Worm (Caenorhabditis elegans) whole organism, late embryonic: ENCODE measurements around the gene srxa-10.

Experiments
- C38D4.7 ChIP-seq: fragments of 200-800 bp; sonication (Bioruptor generic); optimal IDR thresholded peaks from 2 replicates; lab custom pipeline; 2018; ENCODE audit warnings: mild to moderate bottlenecking, missing genetic modification characterization, moderate library complexity, missing compliant biosample characterization
- F13H6.1 ChIP-seq: sonication (generic microtip); optimal IDR thresholded peaks from 2 replicates; lab custom pipeline; 2016; ENCODE audit warnings: missing genetic modification characterization, missing compliant biosample characterization
- Y22D7AL.16 ChIP-seq: sonication (generic microtip); optimal IDR thresholded peaks from 2 replicates; lab custom pipeline; 2016; ENCODE audit warnings: missing genetic modification characterization, missing compliant biosample characterization
- ceh-14 ChIP-seq: sonication (generic microtip); optimal IDR thresholded peaks from 2 replicates; lab custom pipeline; 2016; ENCODE audit warnings: missing genotype, missing genetic modification characterization, missing compliant biosample characterization
- ceh-18 ChIP-seq: sonication (generic microtip); optimal IDR thresholded peaks from 2 replicates; lab custom pipeline; 2016; ENCODE audit warnings: missing genetic modification characterization, missing compliant biosample characterization
- ceh-19 ChIP-seq: fragments of 200-800 bp; sonication (Bioruptor generic); optimal IDR thresholded peaks from 2 replicates; lab custom pipeline; 2018; ENCODE audit warnings: mild to moderate bottlenecking, missing genetic modification characterization, missing compliant biosample characterization
- ceh-31 ChIP-seq: sonication (generic microtip); optimal IDR thresholded peaks from 2 replicates; lab custom pipeline; 2016; ENCODE audit warnings: missing genetic modification characterization, missing compliant biosample characterization
- ceh-34 ChIP-seq: sonication (generic microtip); optimal IDR thresholded peaks from 2 replicates; lab custom pipeline; 2016; ENCODE audit warnings: mild to moderate bottlenecking, missing genetic modification characterization, missing compliant biosample characterization
- ceh-45 ChIP-seq: fragments of 200-800 bp; sonication (Bioruptor generic); IDR thresholded peaks from 2 replicates; pipeline ENCODE4 v1.3.6; 2022; ENCODE audit warnings: missing genetic modification reagents, missing genetic modification characterization, missing compliant biosample characterization
- ceh-9 ChIP-seq: sonication (generic microtip); optimal IDR thresholded peaks from 2 replicates; lab custom pipeline; 2016; ENCODE audit warnings: mild to moderate bottlenecking, missing genetic modification characterization, inconsistent platforms, missing compliant biosample characterization
- che-1 ChIP-seq: sonication (generic microtip); optimal IDR thresholded peaks from 2 replicates; lab custom pipeline; 2016; ENCODE audit warnings: mild to moderate bottlenecking, missing genetic modification characterization, missing compliant biosample characterization
- dve-1 ChIP-seq: sonication (generic microtip); optimal IDR thresholded peaks from 2 replicates; lab custom pipeline; 2017; ENCODE audit warnings: antibody characterized with exemption, mild to moderate bottlenecking, missing genetic modification characterization, missing compliant biosample characterization
- ets-4 ChIP-seq: sonication (generic microtip); optimal IDR thresholded peaks from 2 replicates; lab custom pipeline; 2016; ENCODE audit warnings: missing genetic modification characterization, missing compliant biosample characterization
- eyg-1 ChIP-seq: sonication (generic microtip); optimal IDR thresholded peaks from 2 replicates; lab custom pipeline; 2016; ENCODE audit warnings: missing genotype, missing genetic modification characterization, missing compliant biosample characterization
- fax-1 ChIP-seq: sonication (generic microtip); optimal IDR thresholded peaks from 2 replicates; lab custom pipeline; 2016; ENCODE audit warnings: missing genotype, missing genetic modification characterization, missing compliant biosample characterization
- fkh-10 ChIP-seq: fragments of 150-350 bp; optimal IDR thresholded peaks from 2 replicates; lab custom pipeline; 2014; ENCODE audit warnings: missing biosample characterization, missing genetic modification reagents, missing genetic modification characterization
- fkh-6 ChIP-seq: sonication (generic microtip); optimal IDR thresholded peaks from 2 replicates; lab custom pipeline; 2016; ENCODE audit warnings: missing genetic modification characterization, missing compliant biosample characterization
- gmeb-2 ChIP-seq: sonication (generic microtip); optimal IDR thresholded peaks from 2 replicates; lab custom pipeline; 2016; ENCODE audit warnings: missing genetic modification characterization, inconsistent platforms, missing compliant biosample characterization
- hlh-30 ChIP-seq: sonication (generic microtip); optimal IDR thresholded peaks from 2 replicates; lab custom pipeline; 2017; ENCODE audit warnings: antibody characterized with exemption, missing genetic modification characterization, missing compliant biosample characterization; ENCODE audit not compliant: insufficient read depth
- hlh-8 ChIP-seq: sonication (generic microtip); optimal IDR thresholded peaks from 2 replicates; lab custom pipeline; 2016; ENCODE audit warnings: missing genotype, missing genetic modification characterization, missing compliant biosample characterization
- mec-3 ChIP-seq: sonication (generic microtip); optimal IDR thresholded peaks from 2 replicates; lab custom pipeline; 2016; ENCODE audit warnings: borderline replicate concordance, missing genetic modification characterization, missing compliant biosample characterization
- nfya-1 ChIP-seq: sonication (generic microtip); optimal IDR thresholded peaks from 2 replicates; lab custom pipeline; 2017; ENCODE audit warnings: missing genetic modification characterization, mild to moderate bottlenecking, missing compliant biosample characterization, antibody characterized with exemption, moderate library complexity
- npax-4 ChIP-seq: sonication (generic microtip); optimal IDR thresholded peaks from 2 replicates; lab custom pipeline; 2016; ENCODE audit warnings: missing genetic modification characterization, missing compliant biosample characterization
- odd-2 ChIP-seq: sonication (generic microtip); optimal IDR thresholded peaks from 2 replicates; lab custom pipeline; 2017; ENCODE audit warnings: antibody characterized with exemption, mild to moderate bottlenecking, missing genetic modification characterization, missing compliant biosample characterization
- pax-1 ChIP-seq: fragments of 150-350 bp; optimal IDR thresholded peaks from 2 replicates; lab custom pipeline; 2014; ENCODE audit warnings: missing biosample characterization, missing genetic modification characterization
- pha-2 ChIP-seq: sonication (generic microtip); optimal IDR thresholded peaks from 2 replicates; lab custom pipeline; 2017; ENCODE audit warnings: mild to moderate bottlenecking, missing genetic modification characterization, missing compliant biosample characterization
- pha-4 ChIP-seq: fragments of 150-350 bp; optimal IDR thresholded peaks from 2 replicates; lab custom pipeline; 2018; ENCODE audit warnings: missing biosample characterization, missing genetic modification reagents, missing genetic modification characterization
- pqm-1 ChIP-seq: sonication (generic microtip); optimal IDR thresholded peaks from 2 replicates; lab custom pipeline; 2016; ENCODE audit warnings: missing genetic modification characterization, missing compliant biosample characterization
- ref-2 ChIP-seq: sonication (generic microtip); optimal IDR thresholded peaks from 2 replicates; lab custom pipeline; 2016; ENCODE audit warnings: missing genetic modification characterization, missing compliant biosample characterization
- rnt-1 ChIP-seq: sonication (generic microtip); optimal IDR thresholded peaks from 2 replicates; lab custom pipeline; 2016; ENCODE audit warnings: missing genetic modification characterization, missing compliant biosample characterization
- sox-2 ChIP-seq: fragments of 200-800 bp; sonication (Bioruptor generic); IDR thresholded peaks from 2 replicates; pipeline ENCODE4 v1.3.6; 2022; ENCODE audit warnings: missing genetic modification reagents, missing genetic modification characterization, missing compliant biosample characterization
- sox-4 ChIP-seq: sonication (generic microtip); optimal IDR thresholded peaks from 2 replicates; lab custom pipeline; 2017; ENCODE audit warnings: mild to moderate bottlenecking, missing genetic modification characterization, inconsistent platforms, missing compliant biosample characterization
- ttx-3 ChIP-seq: sonication (generic microtip); optimal IDR thresholded peaks from 2 replicates; lab custom pipeline; 2016; ENCODE audit warnings: missing genetic modification reagents, missing genetic modification characterization, missing compliant biosample characterization
- unc-42 ChIP-seq: sonication (generic microtip); optimal IDR thresholded peaks from 2 replicates; lab custom pipeline; 2016; ENCODE audit warnings: missing genotype, missing genetic modification characterization, missing compliant biosample characterization
- ztf-16 ChIP-seq: sonication (generic microtip); optimal IDR thresholded peaks from 2 replicates; lab custom pipeline; 2017; ENCODE audit warnings: missing genetic modification characterization, missing compliant biosample characterization

The srxa-10 gene

ce11 chrIII:9751074-9751473 is 45.3 kb downstream of the srxa-10 start, which contains the start of gene T05G5.5 (continued):
- TF ChIP-seq mec-3 (tag; lab: Kevin White, UChicago) = no peak
- TF ChIP-seq, all 69 proteins: peak for 0

- TF ChIP-seq hlh-30 (tag; lab: Kevin White, UChicago) (no peak), rnt-1 (tag; lab: Kevin White, UChicago) (no peak), ceh-18 (no peak), ceh-34 (tag; lab: Kevin White, UChicago) (no peak)
Observed at ce11 chrIII:9748694-9749093, 47.7 kb downstream of the srxa-10 start, which contains the start of gene T05G5.4. Gene T05G5.4 (plus strand): TSS chrIII:9748934.

- TF ChIP-seq ttx-3 (no peak), ceh-45 (GFP tag; lab: Robert Waterston, UW) (no peak), ref-2 (tag; lab: Kevin White, UChicago) (no peak), ceh-9 (no peak), pqm-1 (tag; lab: Kevin White, UChicago) (no peak), npax-4 (tag; lab: Kevin White, UChicago) (no peak), F13H6.1 (tag; lab: Kevin White, UChicago) (no peak), unc-42 (tag; lab: Kevin White, UChicago) (peak; percentile 1), ceh-31 (tag; lab: Kevin White, UChicago) (peak; percentile 8), nfya-1 (tag; lab: Kevin White, UChicago) (peak; percentile 12)
Observed at ce11 chrIII:9747133-9747532, 49.2 kb downstream of the srxa-10 start, which contains the start of the genes iff-1 and cdk-1. Gene iff-1 (minus strand): TSS chrIII:9747193. Gene cdk-1 (plus strand): TSS chrIII:9747472.

- TF ChIP-seq npax-4 (tag; lab: Kevin White, UChicago) = no peak
- no peak for TF ChIP-seq ttx-3
- TF ChIP-seq fkh-6 (tag; lab: Kevin White, UChicago) = no peak
- no peak for TF ChIP-seq ceh-31 (tag; lab: Kevin White, UChicago)
- TF ChIP-seq pha-4 (tag; lab: Kevin White, UChicago) = no peak
- TF ChIP-seq ets-4 (tag; lab: Kevin White, UChicago) = no peak
- TF ChIP-seq ceh-34 (tag; lab: Kevin White, UChicago) = no peak
- TF ChIP-seq dve-1 (tag; lab: Kevin White, UChicago) = no peak
- TF ChIP-seq mec-3 (tag; lab: Kevin White, UChicago) = no peak
- no peak for TF ChIP-seq ztf-16 (tag; lab: Kevin White, UChicago)
- TF ChIP-seq che-1 (tag; lab: Kevin White, UChicago) = no peak
- TF ChIP-seq eyg-1 (tag; lab: Kevin White, UChicago) = no peak
- no peak for TF ChIP-seq pax-1 (tag; lab: Kevin White, UChicago)
- TF ChIP-seq ceh-14 = no peak
- no peak for TF ChIP-seq sox-2 (GFP tag; lab: Robert Waterston, UW)
- TF ChIP-seq pha-2 = no peak
- TF ChIP-seq ref-2 (tag; lab: Kevin White, UChicago) = no peak
- TF ChIP-seq nfya-1 (tag; lab: Kevin White, UChicago) = no peak
- no peak for TF ChIP-seq F13H6.1 (tag; lab: Kevin White, UChicago)
- no peak for TF ChIP-seq sox-4
Observed at ce11 chrIII:9746665-9747064, 49.7 kb downstream of the srxa-10 start.

DNA sequence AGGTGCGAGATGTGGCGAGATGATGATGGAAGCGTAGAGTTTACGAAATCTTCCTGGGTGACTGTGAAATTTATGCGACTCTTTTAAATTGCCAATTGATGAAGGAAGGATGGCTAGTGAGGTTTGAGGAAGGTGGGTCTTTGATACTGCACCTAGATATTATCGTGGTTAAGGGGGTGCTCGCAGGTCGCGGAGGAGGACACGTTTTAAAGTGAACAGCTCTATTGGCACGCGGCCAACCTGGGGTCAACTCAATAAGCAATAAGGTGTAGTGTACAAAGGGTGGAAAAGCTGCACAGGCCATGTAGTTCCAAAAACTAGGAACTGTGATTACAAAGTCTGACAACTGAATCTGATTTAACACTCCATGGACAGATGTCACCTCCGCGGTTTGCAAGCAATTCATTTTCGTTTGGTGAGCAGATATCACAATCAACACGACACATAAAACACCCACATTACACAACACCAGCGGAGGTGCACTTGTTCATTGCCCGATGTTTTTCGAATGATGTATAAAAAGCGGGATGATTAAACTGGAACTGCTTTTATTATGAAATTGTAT is 50.9 kb downstream of the srxa-10 start:
- TF ChIP-seq ceh-19 (GFP tag; lab: Kevin White, UChicago) = no peak
- TF ChIP-seq fkh-10 (GFP tag; lab: Kevin White, UChicago) = no peak
- no peak for TF ChIP-seq pax-1 (tag; lab: Kevin White, UChicago)
- TF ChIP-seq fax-1 = no peak
- no peak for TF ChIP-seq gmeb-2 (tag; lab: Kevin White, UChicago)
- no peak for TF ChIP-seq C38D4.7 (GFP tag; lab: Kevin White, UChicago)
- TF ChIP-seq ceh-14 = no peak
- TF ChIP-seq odd-2 (tag; lab: Kevin White, UChicago) = no peak
- TF ChIP-seq ceh-18 = no peak
- TF ChIP-seq che-1 (tag; lab: Kevin White, UChicago) = no peak
- no peak for TF ChIP-seq sox-2 (GFP tag; lab: Robert Waterston, UW)
- TF ChIP-seq hlh-8 (tag; lab: Kevin White, UChicago) = no peak
- TF ChIP-seq F13H6.1 (tag; lab: Kevin White, UChicago) = no peak
- peak; percentile 4 for TF ChIP-seq ceh-34 (tag; lab: Kevin White, UChicago)
- no peak for TF ChIP-seq Y22D7AL.16
- peak; percentile 22 for TF ChIP-seq ref-2 (tag; lab: Kevin White, UChicago)
- TF ChIP-seq rnt-1 (tag; lab: Kevin White, UChicago) = peak; percentile 5
- peak; percentile 11 for TF ChIP-seq nfya-1 (tag; lab: Kevin White, UChicago)
- TF ChIP-seq, all 69 proteins: peak for 4
